Fruit fly (Drosophila melanogaster): ENCODE data around the gene CG31220.

- TF ChIP-seq psq (optimal IDR thresholded peaks at IDR 0.05), result no peak
- no peak for TF ChIP-seq insv (optimal IDR thresholded peaks at IDR 0.05)
- no peak for TF ChIP-seq Sin3A (optimal IDR thresholded peaks at IDR 0.05)
These were observed 22.7 kb upstream of the CG31220 start for dm6 chr3R:19625300-19626230.
